Worm (Caenorhabditis elegans): Measurements from ENCODE around the gene sinh-1.

- no peak for TF ChIP-seq nhr-28 (tag; optimal IDR thresholded peaks at IDR 0.05)
- TF ChIP-seq nhr-12 (tag; optimal IDR thresholded peaks at IDR 0.05) = no peak
- no peak for TF ChIP-seq tbx-8 (GFP tag; optimal IDR thresholded peaks at IDR 0.05)
- no peak for TF ChIP-seq sptf-1 (tag; optimal IDR thresholded peaks at IDR 0.05)
- no peak for TF ChIP-seq mls-2 (tag; optimal IDR thresholded peaks at IDR 0.05)
- TF ChIP-seq nhr-76 (tag; optimal IDR thresholded peaks at IDR 0.05) = no peak
- no peak for TF ChIP-seq snpc-4 (tag; optimal IDR thresholded peaks at IDR 0.05)
- no peak for TF ChIP-seq ztf-11 (tag; optimal IDR thresholded peaks at IDR 0.05)
- no peak for TF ChIP-seq nhr-237 (tag; optimal IDR thresholded peaks at IDR 0.05)
- no peak for TF ChIP-seq elt-3 (tag; optimal IDR thresholded peaks at IDR 0.05)
- no peak for TF ChIP-seq nhr-2 (tag; optimal IDR thresholded peaks at IDR 0.05)
- TF ChIP-seq pha-4 (tag; optimal IDR thresholded peaks at IDR 0.05) = no peak
These were observed 42.4 kb upstream of the sinh-1 start, which contains the start of gene Y57A10A.14 for ce11 chrII:12185710-12186109.
